Worm (Caenorhabditis elegans): ENCODE data around the gene clec-26.

- TF ChIP-seq nhr-28 (tag; optimal IDR thresholded peaks at IDR 0.05) (no peak), ZK546.5 (tag; optimal IDR thresholded peaks at IDR 0.05) (no peak), sea-2 (GFP tag; optimal IDR thresholded peaks at IDR 0.05) (no peak), unc-39 (tag; optimal IDR thresholded peaks at IDR 0.05) (no peak)
These were observed 45.0 kb downstream of the clec-26 start, which contains the start of gene F09C6.15 for ce11 chrV:16893440-16893839.

Data from whole organism, L3 larva.